Worm (Caenorhabditis elegans) whole organism, L2 larva: ENCODE data around the gene W08E12.4.
A peak's percentile ranks its signal among the peaks of the same experiment; 100 is the strongest.

ENCODE experiments used
- C34F6.9 ChIP-seq: fragments of 150-350 bp; optimal IDR thresholded peaks from 2 replicates; lab custom pipeline; 2014; ENCODE audit warnings: missing biosample characterization, missing genetic modification characterization
- F13H6.1 ChIP-seq: sonication (generic microtip); optimal IDR thresholded peaks from 2 replicates; lab custom pipeline; 2016; ENCODE audit warnings: missing genetic modification characterization, missing compliant biosample characterization
- R02D3.7 ChIP-seq: fragments of 150-350 bp; optimal IDR thresholded peaks from 2 replicates; lab custom pipeline; 2014; ENCODE audit warnings: missing biosample characterization, missing genetic modification characterization
- Y55F3AM.14 ChIP-seq: fragments of 200-800 bp; sonication (Bioruptor generic); optimal IDR thresholded peaks from 2 replicates; lab custom pipeline; 2018; ENCODE audit warnings: mild to moderate bottlenecking, missing genetic modification characterization, missing compliant biosample characterization
- ZK546.5 ChIP-seq: sonication (generic microtip); optimal IDR thresholded peaks from 2 replicates; lab custom pipeline; 2017; ENCODE audit warnings: missing biosample characterization, missing genetic modification characterization
- blmp-1 ChIP-seq: sonication (generic microtip); optimal IDR thresholded peaks from 2 replicates; lab custom pipeline; 2017; ENCODE audit warnings: missing genetic modification characterization, mild to moderate bottlenecking, missing compliant biosample characterization, antibody characterized with exemption, moderate library complexity; ENCODE audit not compliant: insufficient read depth
- ceh-16 ChIP-seq: fragments of 150-350 bp; optimal IDR thresholded peaks from 2 replicates; lab custom pipeline; 2014; ENCODE audit warnings: missing biosample characterization, missing genetic modification characterization
- crh-2 ChIP-seq: sonication (generic microtip); optimal IDR thresholded peaks from 2 replicates; lab custom pipeline; 2017; ENCODE audit warnings: missing biosample characterization, missing genetic modification characterization
- egl-27 ChIP-seq: sonication (generic microtip); optimal IDR thresholded peaks from 3 replicates; lab custom pipeline; 2017; ENCODE audit warnings: missing biosample characterization, missing genetic modification reagents, missing genetic modification characterization
- gmeb-1 ChIP-seq: fragments of 150-350 bp; optimal IDR thresholded peaks from 2 replicates; lab custom pipeline; 2014; ENCODE audit warnings: missing biosample characterization, missing genetic modification characterization
- lsy-2 ChIP-seq, 2 experiments: fragments of 150-350 bp in 1 of 2; sonication (generic microtip) in 1 of 2; optimal IDR thresholded peaks; 2 replicates each; lab custom pipeline; 2014 to 2017; ENCODE audit warnings: missing biosample characterization in 2 of 2, missing genetic modification characterization in 2 of 2
- mab-5 ChIP-seq: fragments of 150-350 bp; optimal IDR thresholded peaks from 2 replicates; lab custom pipeline; 2014; ENCODE audit warnings: missing biosample characterization, missing genetic modification characterization
- mdl-1 ChIP-seq, 2 experiments: fragments of 150-350 bp in 1 of 2; sonication (generic microtip) in 1 of 2; optimal IDR thresholded peaks; 2 replicates each; lab custom pipeline; 2017; ENCODE audit warnings: missing biosample characterization in 2 of 2, missing genetic modification characterization in 2 of 2
- nhr-10 ChIP-seq: sonication (generic microtip); optimal IDR thresholded peaks from 2 replicates; lab custom pipeline; 2017; ENCODE audit warnings: missing biosample characterization, missing genetic modification characterization
- nhr-129 ChIP-seq: fragments of 150-350 bp; optimal IDR thresholded peaks from 2 replicates; lab custom pipeline; 2014; ENCODE audit warnings: missing biosample characterization, missing genetic modification characterization
- nhr-23 ChIP-seq: fragments of 150-350 bp; optimal IDR thresholded peaks from 2 replicates; lab custom pipeline; 2014; ENCODE audit warnings: missing biosample characterization, missing genetic modification reagents, missing genetic modification characterization
- nhr-25 ChIP-seq: fragments of 150-350 bp; sonication (generic microtip); optimal IDR thresholded peaks from 3 replicates; lab custom pipeline; 2014; ENCODE audit warnings: missing biosample characterization, missing genetic modification characterization
- peb-1 ChIP-seq: fragments of 150-350 bp; optimal IDR thresholded peaks from 2 replicates; lab custom pipeline; 2014; ENCODE audit warnings: missing biosample characterization, missing genetic modification characterization
- sem-4 ChIP-seq: fragments of 150-350 bp; optimal IDR thresholded peaks from 2 replicates; lab custom pipeline; 2014; ENCODE audit warnings: missing biosample characterization, missing genetic modification reagents, missing genetic modification characterization
- skn-1 ChIP-seq: sonication (generic microtip); optimal IDR thresholded peaks from 2 replicates; lab custom pipeline; 2017; ENCODE audit warnings: missing biosample characterization, missing genetic modification characterization
- unc-55 ChIP-seq: fragments of 150-350 bp; sonication (generic microtip); optimal IDR thresholded peaks from 3 replicates; lab custom pipeline; 2014; ENCODE audit warnings: missing biosample characterization, missing genetic modification reagents, missing genetic modification characterization
- unc-62 ChIP-seq: fragments of 150-350 bp; optimal IDR thresholded peaks from 2 replicates; lab custom pipeline; 2014; ENCODE audit warnings: missing biosample characterization, missing genetic modification reagents, missing genetic modification characterization
- ztf-11 ChIP-seq: sonication (generic microtip); optimal IDR thresholded peaks from 2 replicates; lab custom pipeline; 2017; ENCODE audit warnings: missing biosample characterization, missing genetic modification characterization
- ztf-4 ChIP-seq: fragments of 150-350 bp; optimal IDR thresholded peaks from 2 replicates; lab custom pipeline; 2014; ENCODE audit warnings: missing biosample characterization, missing genetic modification characterization

W08E12.4 gene

DNA sequence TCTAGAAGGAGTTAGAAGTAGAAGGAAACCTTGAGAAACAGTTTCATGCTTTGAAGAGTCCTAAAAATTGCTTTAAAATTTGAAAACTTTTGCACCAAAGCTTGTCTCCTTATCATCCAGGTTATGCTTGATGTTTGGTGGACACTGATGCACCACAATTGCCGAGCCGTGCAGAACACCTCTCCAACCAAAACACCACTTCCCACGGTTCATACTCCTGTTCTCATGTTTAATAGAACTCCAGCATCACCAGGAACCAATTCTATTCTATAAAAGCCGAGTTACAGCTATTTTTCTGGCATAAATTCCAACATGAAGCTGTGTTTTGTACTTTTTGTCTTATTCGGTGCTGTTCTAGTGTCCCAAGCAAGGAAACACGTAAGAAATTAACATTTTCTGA, 39.0 kb downstream of the W08E12.4 start, which contains the start of gene F42A6.2:
TSS of gene F42A6.2 (plus strand) at position 301 of the 400 bp plus-strand sequence.
- TF ChIP-seq unc-62: no peak
- no peak for TF ChIP-seq crh-2

ce11 chrIV:3345484-3345883, 43.3 kb downstream of the W08E12.4 start:
- no peak for TF ChIP-seq crh-2
- no peak for TF ChIP-seq nhr-10
- TF ChIP-seq blmp-1: no peak
- TF ChIP-seq F13H6.1 (tag; lab: Kevin White, UChicago): no peak
- TF ChIP-seq mab-5: no peak
- TF ChIP-seq nhr-23 (tag; lab: Kevin White, UChicago): no peak
- no peak for TF ChIP-seq ztf-11 (tag; lab: Kevin White, UChicago)
- no peak for TF ChIP-seq nhr-129 (tag; lab: Kevin White, UChicago)
- no peak for TF ChIP-seq mdl-1 (tag; optimal IDR thresholded peaks at IDR 0.05; lab: Kevin White, UChicago)
- TF ChIP-seq peb-1 (tag; lab: Kevin White, UChicago): no peak

DNA sequence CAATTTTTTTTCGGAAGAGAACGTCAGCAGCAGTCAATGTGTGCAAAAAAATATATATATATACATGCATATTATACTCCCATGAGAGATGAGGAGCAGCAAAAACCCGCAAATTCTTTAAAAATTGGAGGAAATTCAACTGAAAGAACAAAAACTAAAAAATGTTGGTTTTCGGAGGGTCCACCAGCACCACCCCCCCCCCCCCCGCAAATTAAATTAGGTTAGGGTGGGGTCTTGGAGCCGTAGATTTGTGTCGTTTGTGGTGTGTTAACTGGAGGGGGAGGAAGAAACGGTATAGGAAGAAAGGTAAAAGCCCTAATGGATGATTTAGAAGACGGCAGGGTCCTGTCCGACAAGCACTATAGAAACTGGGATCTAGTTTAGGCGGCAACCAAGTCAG, 46.2 kb downstream of the W08E12.4 start:
- TF ChIP-seq ztf-4 (no peak), nhr-10 (no peak), ceh-16 (tag; lab: Kevin White, UChicago) (no peak), R02D3.7 (tag; lab: Kevin White, UChicago) (no peak), ZK546.5 (tag; lab: Kevin White, UChicago) (no peak), egl-27 (tag; lab: Kevin White, UChicago) (no peak), nhr-25 (tag; lab: Kevin White, UChicago) (no peak), unc-62 (no peak), gmeb-1 (tag; lab: Kevin White, UChicago) (no peak)

ce11 chrIV:3349977-3350580, 47.9 kb downstream of the W08E12.4 start, which contains the start of gene elks-1:
elks-1 (minus strand) TSS chrIV:3350027.
- TF ChIP-seq F13H6.1 (tag; lab: Kevin White, UChicago): no peak
- TF ChIP-seq sem-4 (tag; lab: Kevin White, UChicago): peak; percentile 8
- peak; percentile 11 for TF ChIP-seq C34F6.9
- no peak for TF ChIP-seq R02D3.7 (tag; lab: Kevin White, UChicago)
- peak in 1 of 2 experiments; percentile 40 for TF ChIP-seq lsy-2 (tag; optimal IDR thresholded peaks at IDR 0.05; lab: Kevin White, UChicago)
- TF ChIP-seq unc-55 (GFP tag; lab: Kevin White, UChicago): peak; percentile 51
- TF ChIP-seq nhr-25 (tag; lab: Kevin White, UChicago): no peak
- TF ChIP-seq, all 48 proteins: peak for 4

ce11 chrIV:3352019-3352418, 49.9 kb downstream of the W08E12.4 start:
- no peak for TF ChIP-seq nhr-129 (tag; lab: Kevin White, UChicago)
- TF ChIP-seq Y55F3AM.14: no peak
- no peak for TF ChIP-seq skn-1
- TF ChIP-seq blmp-1: peak; percentile 58
